Fruit fly (Drosophila melanogaster) whole organism, pupa: ENCODE measurements around the gene CG17271.
A peak's percentile ranks its signal among the peaks of the same experiment; 100 is the strongest.

Source experiments
- CG12605 ChIP-seq: fragments of 200-800 bp; sonication (Bioruptor generic); IDR thresholded peaks from 2 replicates; pipeline ENCODE4 v1.3.6; 2022; ENCODE audit warnings: missing biosample characterization, missing genetic modification characterization
- CG13204 ChIP-seq: fragments of 200-800 bp; sonication (Bioruptor generic); optimal IDR thresholded peaks from 2 replicates; lab custom pipeline; 2018; ENCODE audit warnings: missing biosample characterization, mild to moderate bottlenecking, missing genetic modification characterization, moderate library complexity
- CG14655 ChIP-seq: fragments of 200-800 bp; sonication (Bioruptor generic); optimal IDR thresholded peaks from 3 replicates; lab custom pipeline; 2017; ENCODE audit warnings: mild to moderate bottlenecking, missing biosample characterization, missing genetic modification reagents, missing genetic modification characterization
- CG17806 ChIP-seq: fragments of 200-800 bp; sonication (Bioruptor generic); optimal IDR thresholded peaks from 2 replicates; lab custom pipeline; 2018; ENCODE audit warnings: missing biosample characterization, mild to moderate bottlenecking, missing genetic modification characterization, moderate library complexity
- CG32121 ChIP-seq: fragments of 200-800 bp; sonication (Bioruptor generic); IDR thresholded peaks from 2 replicates; pipeline ENCODE4 v1.3.6; 2022; ENCODE audit warnings: missing biosample characterization, missing genetic modification characterization
- CG34367 ChIP-seq: fragments of 200-800 bp; sonication (Bioruptor generic); optimal IDR thresholded peaks from 2 replicates; lab custom pipeline; 2018; ENCODE audit warnings: missing biosample characterization, mild to moderate bottlenecking, missing genetic modification characterization
- CG4496 ChIP-seq: fragments of 200-800 bp; sonication (Bioruptor generic); IDR thresholded peaks from 3 replicates; pipeline ENCODE4 v1.3.6; 2022; ENCODE audit warnings: missing biosample characterization, missing genetic modification characterization
- EcR ChIP-seq: fragments of 200-800 bp; sonication (Bioruptor generic); optimal IDR thresholded peaks from 3 replicates; lab custom pipeline; 2019; ENCODE audit warnings: missing biosample characterization, missing genetic modification characterization, mild to moderate bottlenecking, moderate library complexity, missing genetic modification reagents
- Pif1A ChIP-seq: fragments of 200-800 bp; sonication (Bioruptor generic); optimal IDR thresholded peaks from 3 replicates; lab custom pipeline; 2016; ENCODE audit warnings: missing biosample characterization, missing genetic modification characterization
- Pif1B ChIP-seq: fragments of 200-800 bp; sonication (Bioruptor generic); optimal IDR thresholded peaks from 3 replicates; lab custom pipeline; 2016; ENCODE audit warnings: missing biosample characterization, missing genetic modification characterization

dm6 chr3R:20836257-20836856 lies 14.7 kb upstream of the CG17271 start:
- TF ChIP-seq Pif1B (GFP tag; lab: Kevin White, UChicago) (peak; percentile 8), CG32121 (GFP tag; lab: Robert Waterston, UW) (no peak), CG12605 (GFP tag; lab: Robert Waterston, UW) (no peak), CG17806 (tag; lab: Kevin White, UChicago) (peak; percentile 0), CG13204 (GFP tag; lab: Kevin White, UChicago) (no peak), CG4496 (GFP tag; lab: Robert Waterston, UW) (0 out of 3 replicates have a peak, but pooled peaks have one; percentile 23), CG14655 (GFP tag; lab: Kevin White, UChicago) (peak; percentile 72), EcR (GFP tag; lab: Kevin White, UChicago) (no peak), CG34367 (tag; lab: Kevin White, UChicago) (no peak), Pif1A (GFP tag; lab: Kevin White, UChicago) (peak; percentile 17)
